Fruit fly (Drosophila melanogaster): Measurements from ENCODE around the gene chinmo.
A peak's percentile ranks its signal among the peaks of the same experiment; 100 is the strongest.

chinmo gene

dm6 chr2L:1624750-1625149, 26.3 kb upstream of the chinmo start (continued):
- TF ChIP-seq sob (GFP tag; IDR thresholded peaks at IDR 0.05) (peak; percentile 91), CG10565 (GFP tag; optimal IDR thresholded peaks at IDR 0.05) (no peak)

DNA sequence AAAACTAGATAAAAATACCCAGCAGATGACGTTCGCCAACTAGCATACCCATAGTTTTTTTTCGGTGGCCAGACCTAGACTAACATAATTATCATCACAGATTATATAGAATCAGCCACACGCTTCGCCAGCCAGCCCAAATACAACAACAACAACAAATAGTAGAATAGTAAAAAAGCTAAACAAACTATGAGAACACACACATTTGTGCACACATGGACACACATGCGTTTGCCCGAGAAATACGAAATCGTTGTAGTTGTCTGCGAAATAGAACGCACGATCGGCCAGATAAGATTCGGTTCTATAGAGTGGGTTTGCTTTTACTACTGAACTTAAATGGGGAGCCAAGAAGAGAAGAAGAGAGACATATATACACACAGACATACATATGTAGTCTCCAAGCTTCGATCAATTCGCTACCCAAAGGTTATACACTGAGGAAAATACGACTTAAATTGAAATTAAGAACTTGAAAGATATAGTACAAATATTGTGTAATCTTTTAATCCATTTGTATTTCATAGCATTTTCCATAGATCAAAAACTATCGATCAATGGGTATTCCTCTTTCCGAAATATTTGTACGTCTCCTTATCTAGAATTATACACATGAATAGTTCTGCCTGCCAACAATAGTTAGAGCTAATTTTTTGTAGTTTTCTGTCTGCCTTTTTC, 23.1 kb upstream of the chinmo start:
- peak; percentile 19 for TF ChIP-seq CG6854 (GFP tag; optimal IDR thresholded peaks at IDR 0.05)
- TF ChIP-seq CG12219 (GFP tag; optimal IDR thresholded peaks at IDR 0.05), result no peak
- 0 out of 2 replicates have a peak, but pooled peaks have one; percentile 32 for TF ChIP-seq CG7372 (GFP tag; IDR thresholded peaks at IDR 0.05)
- no peak for TF ChIP-seq CG4424 (GFP tag; optimal IDR thresholded peaks at IDR 0.05)
- peak; percentile 13 for TF ChIP-seq nmo (GFP tag; optimal IDR thresholded peaks at IDR 0.05)
- no peak for TF ChIP-seq fd64A (GFP tag; optimal IDR thresholded peaks at IDR 0.05)
- TF ChIP-seq bab2 (GFP tag; optimal IDR thresholded peaks at IDR 0.05), result peak; percentile 51
- TF ChIP-seq mld (GFP tag; IDR thresholded peaks at IDR 0.05; ENCODE audit: partially characterized antibody), result no peak
- TF ChIP-seq Sry-δ (GFP tag; optimal IDR thresholded peaks at IDR 0.05), result peak; percentile 16
- TF ChIP-seq ro (GFP tag; IDR thresholded peaks at IDR 0.05), result no peak
- no peak for TF ChIP-seq CG3726 (GFP tag; IDR thresholded peaks at IDR 0.05)
- TF ChIP-seq Hand (GFP tag; optimal IDR thresholded peaks at IDR 0.05), result peak; percentile 58
- TF ChIP-seq Bdp1 (GFP tag; optimal IDR thresholded peaks at IDR 0.05), result no peak
- no peak for TF ChIP-seq Neu2 (GFP tag; optimal IDR thresholded peaks at IDR 0.05; ENCODE audit: borderline replicate concordance)
- no peak for TF ChIP-seq CG33557 (GFP tag; optimal IDR thresholded peaks at IDR 0.05)
- TF ChIP-seq ap (GFP tag; IDR thresholded peaks at IDR 0.05), result no peak
- no peak for TF ChIP-seq CG14965 (GFP tag; optimal IDR thresholded peaks at IDR 0.05; ENCODE audit: borderline replicate concordance)
- TF ChIP-seq fru (optimal IDR thresholded peaks at IDR 0.05), result no peak
- TF ChIP-seq kah (GFP tag; optimal IDR thresholded peaks at IDR 0.05), result no peak
- peak; percentile 57 for TF ChIP-seq BtbVII (GFP tag; optimal IDR thresholded peaks at IDR 0.05)
- no peak for TF ChIP-seq gsb-n (tag; optimal IDR thresholded peaks at IDR 0.05)
- TF ChIP-seq CG2202 (tag; optimal IDR thresholded peaks at IDR 0.05), result no peak
- peak; percentile 59 for TF ChIP-seq CG12391 (tag; optimal IDR thresholded peaks at IDR 0.05)
- TF ChIP-seq CG7987 (GFP tag; optimal IDR thresholded peaks at IDR 0.05), result peak; percentile 18
- TF ChIP-seq Fer3 (tag; optimal IDR thresholded peaks at IDR 0.05), result peak; percentile 8
- TF ChIP-seq lola (GFP tag; optimal IDR thresholded peaks at IDR 0.05), result no peak
- peak; percentile 15 for TF ChIP-seq CG17385 (GFP tag; optimal IDR thresholded peaks at IDR 0.05)
- TF ChIP-seq CG7357 (GFP tag; IDR thresholded peaks at IDR 0.05), result peak; percentile 44; the same call in 2 of the 3 replicates
- no peak for TF ChIP-seq HLH3B (GFP tag; IDR thresholded peaks at IDR 0.05)
- TF ChIP-seq CG15269 (tag; optimal IDR thresholded peaks at IDR 0.05), result peak; percentile 69
- no peak for TF ChIP-seq CG42726 (GFP tag; IDR thresholded peaks at IDR 0.05; ENCODE audit: partially characterized antibody)
- TF ChIP-seq wdn (GFP tag; IDR thresholded peaks at IDR 0.05), result peak; percentile 44; the same call in 1 of the 2 replicates
- peak; percentile 82 for TF ChIP-seq cwo (GFP tag; optimal IDR thresholded peaks at IDR 0.05)
- no peak for TF ChIP-seq Jarid2 (GFP tag; optimal IDR thresholded peaks at IDR 0.05)
- TF ChIP-seq Med (GFP tag), result peak; percentile 81
- TF ChIP-seq CG1233 (GFP tag; optimal IDR thresholded peaks at IDR 0.05), result no peak
- no peak for TF ChIP-seq CG15479 (GFP tag; optimal IDR thresholded peaks at IDR 0.05)
- no peak for TF ChIP-seq jing (GFP tag; optimal IDR thresholded peaks at IDR 0.05)
- TF ChIP-seq CG14710 (tag; optimal IDR thresholded peaks at IDR 0.05), result no peak
- no peak for TF ChIP-seq sim (GFP tag; IDR thresholded peaks at IDR 0.05)
- TF ChIP-seq CG12299 (tag; optimal IDR thresholded peaks at IDR 0.05), result no peak
- no peak for TF ChIP-seq seq (GFP tag; IDR thresholded peaks at IDR 0.05)
- TF ChIP-seq ttk (GFP tag; IDR thresholded peaks at IDR 0.05), result no peak
- TF ChIP-seq Dbx (GFP tag; IDR thresholded peaks at IDR 0.05), result peak; percentile 83
- no peak for TF ChIP-seq HLHmδ (GFP tag; optimal IDR thresholded peaks at IDR 0.05)
- no peak for TF ChIP-seq CG6654 (GFP tag; optimal IDR thresholded peaks at IDR 0.05)
